Fruit fly (Drosophila melanogaster) whole organism: ENCODE data around the gene CG42638.
"Not testable (repeated sequence)": the region's sequence is repeated elsewhere in the genome, so short reads cannot be mapped to it uniquely, and the experiment has no call there.

Experiments used
- CG8478 ChIP-seq: fragments of >200 bp; optimal IDR thresholded peaks from 2 replicates; lab custom pipeline; 2018; ENCODE audit warnings: inconsistent platforms
- Dll ChIP-seq: fragments of >200 bp; optimal IDR thresholded peaks from 2 replicates; lab custom pipeline; 2017
- EcR ChIP-seq, 2 experiments: fragments of >200 bp; optimal IDR thresholded peaks; 2 replicates each; lab custom pipeline; 2017; ENCODE audit warnings: missing biosample characterization in 2 of 2, missing genetic modification characterization in 2 of 2, missing genetic modification reagents in 2 of 2
- pan ChIP-seq: fragments of >200 bp; optimal IDR thresholded peaks from 2 replicates; lab custom pipeline; 2017
- psq ChIP-seq: fragments of >200 bp; optimal IDR thresholded peaks from 2 replicates; lab custom pipeline; 2017
- usp ChIP-seq: fragments of >200 bp; optimal IDR thresholded peaks from 2 replicates; lab custom pipeline; 2017; ENCODE audit warnings: missing biosample characterization, missing genetic modification characterization, mixed read lengths

The CG42638 gene

dm6 chr3L:19749644-19750043, at the start of gene CG42638:
Gene CG42638 (minus strand): TSS chr3L:19749744.
- TF ChIP-seq psq, CG8478, Dll (lab: Kevin White, UChicago): not testable (repeated sequence)

dm6 chr3L:19798978-19799377, 49.4 kb upstream of the CG42638 start, which contains the start of gene Ir76a:
Gene Ir76a (plus strand): TSS chr3L:19799278.
- no peak for TF ChIP-seq psq (lab: Kevin White, UChicago)
- no peak for TF ChIP-seq pan

dm6 chr3L:19794203-19794802, 44.8 kb upstream of the CG42638 start:
- no peak for TF ChIP-seq usp (GFP tag; lab: Kevin White, UChicago)
- no peak for TF ChIP-seq CG8478 (lab: Kevin White, UChicago)
- TF ChIP-seq pan, result no peak
- no peak for TF ChIP-seq psq (lab: Kevin White, UChicago)
- TF ChIP-seq EcR (GFP tag; optimal IDR thresholded peaks at IDR 0.05; lab: Kevin White, UChicago), result no peak

- TF ChIP-seq pan (no peak), EcR (GFP tag; optimal IDR thresholded peaks at IDR 0.05; lab: Kevin White, UChicago) (no peak), usp (GFP tag; lab: Kevin White, UChicago) (no peak), psq (lab: Kevin White, UChicago) (no peak), CG8478 (lab: Kevin White, UChicago) (no peak), Dll (lab: Kevin White, UChicago) (no peak)
Observed at dm6 chr3L:19793438-19793998, 44.0 kb upstream of the CG42638 start, which contains the start of the genes CG42637, Gyc76C and SREBP. Gene CG42637 (minus strand): TSS chr3L:19793569. Gene Gyc76C (minus strand): TSS chr3L:19793569. Gene SREBP (plus strand): TSS chr3L:19793935.

dm6 chr3L:19792717-19793437, 43.3 kb upstream of the CG42638 start:
- TF ChIP-seq usp (GFP tag; lab: Kevin White, UChicago), result no peak
- TF ChIP-seq CG8478 (lab: Kevin White, UChicago), result no peak
- no peak for TF ChIP-seq Dll (lab: Kevin White, UChicago)
- no peak for TF ChIP-seq pan
- no peak for TF ChIP-seq EcR (GFP tag; optimal IDR thresholded peaks at IDR 0.05; lab: Kevin White, UChicago)
- no peak for TF ChIP-seq psq (lab: Kevin White, UChicago)

- TF ChIP-seq psq (lab: Kevin White, UChicago) (no peak), Dll (lab: Kevin White, UChicago) (peak; percentile 56)
Observed at dm6 chr3L:19791688-19792073, 42.1 kb upstream of the CG42638 start.

dm6 chr3L:19790929-19791687, 41.6 kb upstream of the CG42638 start:
- TF ChIP-seq CG8478 (lab: Kevin White, UChicago) (no peak), Dll (lab: Kevin White, UChicago) (peak; percentile 89), pan (no peak), EcR (GFP tag; optimal IDR thresholded peaks at IDR 0.05; lab: Kevin White, UChicago) (no peak), psq (lab: Kevin White, UChicago) (no peak)

- TF ChIP-seq Dll (lab: Kevin White, UChicago) (no peak), CG8478 (lab: Kevin White, UChicago) (no peak), EcR (GFP tag; optimal IDR thresholded peaks at IDR 0.05; lab: Kevin White, UChicago) (no peak), usp (GFP tag; lab: Kevin White, UChicago) (no peak), pan (no peak), psq (lab: Kevin White, UChicago) (no peak)
Observed at dm6 chr3L:19790564-19790928, 41.0 kb upstream of the CG42638 start.

- no peak for TF ChIP-seq EcR (GFP tag; optimal IDR thresholded peaks at IDR 0.05; lab: Kevin White, UChicago)
- no peak for TF ChIP-seq Dll (lab: Kevin White, UChicago)
- TF ChIP-seq pan, result no peak
- no peak for TF ChIP-seq psq (lab: Kevin White, UChicago)
- no peak for TF ChIP-seq usp (GFP tag; lab: Kevin White, UChicago)
- no peak for TF ChIP-seq CG8478 (lab: Kevin White, UChicago)
Observed at dm6 chr3L:19787632-19788031, 38.1 kb upstream of the CG42638 start.

- TF ChIP-seq usp (GFP tag; lab: Kevin White, UChicago), result no peak
- TF ChIP-seq EcR (GFP tag; optimal IDR thresholded peaks at IDR 0.05; lab: Kevin White, UChicago), result no peak
- TF ChIP-seq Dll (lab: Kevin White, UChicago), result no peak
- no peak for TF ChIP-seq pan
- TF ChIP-seq psq (lab: Kevin White, UChicago), result no peak
- no peak for TF ChIP-seq CG8478 (lab: Kevin White, UChicago)
Observed at dm6 chr3L:19778530-19778929, 29.0 kb upstream of the CG42638 start.

dm6 chr3L:19777279-19777960, 27.9 kb upstream of the CG42638 start:
- TF ChIP-seq usp (GFP tag; lab: Kevin White, UChicago) (no peak), Dll (lab: Kevin White, UChicago) (no peak), pan (no peak), EcR (GFP tag; optimal IDR thresholded peaks at IDR 0.05; lab: Kevin White, UChicago) (no peak)
